Comparison of ENCODE assay signal across 2 worm cellular contexts in genomic region chrIII:11267372-11267771, ce11.
A peak's percentile ranks its signal among the peaks of the same experiment; 100 is the strongest.
TF ChIP-seq lines count a peak whose summit lies in the region.

No protein-coding gene starts in this region.

TF ChIP-seq in whole organism, L1 larva, 84 proteins besides CTCF, POLR2A, EP300 and RAD21 (continued from another document):
- peak in 1 of 2 experiments; percentile 4 for TF ChIP-seq lin-35 (GFP tag; optimal IDR thresholded peaks at IDR 0.05; lab: Kevin White, UChicago)

TF ChIP-seq in whole organism, L4 larva, 104 proteins besides CTCF, POLR2A, EP300 and RAD21 (continued from another document):
- no peak for TF ChIP-seq daf-16 (GFP tag; optimal IDR thresholded peaks at IDR 0.05; lab: Kevin White, UChicago)
- peak; percentile 14 for TF ChIP-seq daf-16 (tag; optimal IDR thresholded peaks at IDR 0.05; lab: Kevin White, UChicago)
- peak; percentile 70 for TF ChIP-seq nhr-28 (tag; optimal IDR thresholded peaks at IDR 0.05; lab: Kevin White, UChicago)
